Worm (Caenorhabditis elegans) whole organism, L4 larva: ENCODE measurements around the gene F44B9.2.

Experiments used
- D1046.2 ChIP-seq: fragments of 200-800 bp; sonication (Bioruptor generic); IDR thresholded peaks from 2 replicates; pipeline ENCODE4 v1.3.6; 2022; ENCODE audit warnings: missing genetic modification characterization, missing compliant biosample characterization
- F10B5.3 ChIP-seq: sonication (generic microtip); optimal IDR thresholded peaks from 2 replicates; lab custom pipeline; 2016; ENCODE audit warnings: mild to moderate bottlenecking, missing genetic modification characterization, missing compliant biosample characterization
- F37D6.2 ChIP-seq: sonication (generic microtip); optimal IDR thresholded peaks from 2 replicates; lab custom pipeline; 2016; ENCODE audit warnings: mild to moderate bottlenecking, missing genetic modification characterization, missing compliant biosample characterization
- F44E2.7 ChIP-seq: fragments of 200-800 bp; sonication (Bioruptor generic); IDR thresholded peaks from 2 replicates; pipeline ENCODE4 v2.1.2; 2022; ENCODE audit warnings: missing genetic modification characterization, missing compliant biosample characterization
- F49E8.2 ChIP-seq: sonication (generic microtip); optimal IDR thresholded peaks from 2 replicates; lab custom pipeline; 2016; ENCODE audit warnings: missing compliant biosample characterization, mild to moderate bottlenecking, missing genetic modification characterization, borderline replicate concordance
- T20F7.1 ChIP-seq: fragments of 200-800 bp; sonication (Bioruptor generic); optimal IDR thresholded peaks from 2 replicates; lab custom pipeline; 2018; ENCODE audit warnings: mild to moderate bottlenecking, missing genetic modification characterization, missing compliant biosample characterization
- T26A8.4 ChIP-seq: fragments of 200-800 bp; sonication (Bioruptor generic); IDR thresholded peaks from 2 replicates; pipeline ENCODE4 v1.3.6; 2022; ENCODE audit warnings: missing genetic modification characterization, missing compliant biosample characterization
- Y105C5A.15 ChIP-seq: fragments of 200-800 bp; sonication (Bioruptor generic); IDR thresholded peaks from 2 replicates; pipeline ENCODE4 v1.3.6; 2022; ENCODE audit warnings: missing genetic modification characterization, missing compliant biosample characterization
- Y48G9A.11 ChIP-seq: fragments of 200-800 bp; sonication (Bioruptor generic); IDR thresholded peaks from 2 replicates; pipeline ENCODE4 v1.3.6; 2022; ENCODE audit warnings: missing genetic modification reagents, missing genetic modification characterization, missing compliant biosample characterization
- Y5F2A.4 ChIP-seq: fragments of 200-800 bp; sonication (Bioruptor generic); optimal IDR thresholded peaks from 2 replicates; lab custom pipeline; 2018; ENCODE audit warnings: mild to moderate bottlenecking, missing genetic modification characterization, missing compliant biosample characterization
- ZK337.2 ChIP-seq: fragments of 200-800 bp; sonication (Bioruptor generic); IDR thresholded peaks from 2 replicates; pipeline ENCODE4 v1.3.6; 2022; ENCODE audit warnings: missing genetic modification reagents, missing genetic modification characterization, missing compliant biosample characterization
- aha-1 ChIP-seq: fragments of 150-350 bp; peaks from one replicate; lab custom pipeline; 2014; ENCODE audit warnings: missing biosample characterization, missing genetic modification characterization
- ama-1 ChIP-seq: fragments of 150-350 bp; optimal IDR thresholded peaks from 2 replicates; lab custom pipeline; 2014; ENCODE audit warnings: inconsistent platforms, mixed read lengths
- ceh-32 ChIP-seq: sonication (generic microtip); optimal IDR thresholded peaks from 2 replicates; lab custom pipeline; 2016; ENCODE audit warnings: mild to moderate bottlenecking, missing genetic modification characterization, missing compliant biosample characterization; ENCODE audit not compliant: poor library complexity
- ctbp-1 ChIP-seq: fragments of 200-800 bp; sonication (Bioruptor generic); IDR thresholded peaks from 2 replicates; pipeline ENCODE4 v1.3.6; 2022; ENCODE audit warnings: missing genetic modification reagents, missing genetic modification characterization, missing compliant biosample characterization
- daf-12 ChIP-seq: fragments of 150-350 bp; optimal IDR thresholded peaks from 2 replicates; lab custom pipeline; 2014; ENCODE audit warnings: missing biosample characterization, missing genetic modification reagents, missing genetic modification characterization
- daf-16 ChIP-seq, 3 experiments: sonication (generic microtip); optimal IDR thresholded peaks; 2 replicates each; lab custom pipeline; 2016 to 2017; ENCODE audit warnings: missing genetic modification characterization in 3 of 3, missing genetic modification reagents in 3 of 3, mild to moderate bottlenecking in 2 of 3, missing compliant biosample characterization in 2 of 3, missing biosample characterization in 1 of 3, moderate library complexity in 1 of 3
- dmd-6 ChIP-seq: fragments of 200-800 bp; sonication (Bioruptor generic); IDR thresholded peaks from 2 replicates; pipeline ENCODE4 v1.3.6; 2022; ENCODE audit warnings: missing genetic modification reagents, missing genetic modification characterization, missing compliant biosample characterization
- dpl-1 ChIP-seq: fragments of 150-350 bp; optimal IDR thresholded peaks from 2 replicates; lab custom pipeline; 2014; ENCODE audit warnings: missing biosample characterization, missing genetic modification reagents, missing genetic modification characterization
- dve-1 ChIP-seq: sonication (generic microtip); optimal IDR thresholded peaks from 2 replicates; lab custom pipeline; 2017; ENCODE audit warnings: antibody characterized with exemption, mild to moderate bottlenecking, missing genetic modification characterization, missing compliant biosample characterization; ENCODE audit not compliant: insufficient read depth
- egl-43 ChIP-seq: fragments of 200-800 bp; sonication (Bioruptor generic); IDR thresholded peaks from 2 replicates; pipeline ENCODE4 v1.3.6; 2022; ENCODE audit warnings: missing genetic modification reagents, missing genetic modification characterization, missing compliant biosample characterization
- fkh-10 ChIP-seq: fragments of 150-350 bp; optimal IDR thresholded peaks from 2 replicates; lab custom pipeline; 2014; ENCODE audit warnings: missing biosample characterization, missing genetic modification reagents, missing genetic modification characterization
- fos-1 ChIP-seq: fragments of 150-350 bp; optimal IDR thresholded peaks from 2 replicates; lab custom pipeline; 2014; ENCODE audit warnings: missing biosample characterization, missing genetic modification characterization
- hlh-30 ChIP-seq: sonication (generic microtip); optimal IDR thresholded peaks from 2 replicates; lab custom pipeline; 2017; ENCODE audit warnings: antibody characterized with exemption, mild to moderate bottlenecking, missing genetic modification characterization, missing compliant biosample characterization; ENCODE audit not compliant: insufficient read depth
- lin-13 ChIP-seq: fragments of 150-350 bp; optimal IDR thresholded peaks from 2 replicates; lab custom pipeline; 2014; ENCODE audit warnings: missing biosample characterization, missing genetic modification reagents, missing genetic modification characterization
- lin-38 ChIP-seq: fragments of 200-800 bp; sonication (Bioruptor generic); IDR thresholded peaks from 2 replicates; pipeline ENCODE4 v1.3.6; 2022; ENCODE audit warnings: missing genetic modification reagents, missing genetic modification characterization, missing compliant biosample characterization
- lin-39 ChIP-seq: fragments of 150-350 bp; optimal IDR thresholded peaks from 2 replicates; lab custom pipeline; 2014; ENCODE audit warnings: missing biosample characterization, missing genetic modification reagents, missing genetic modification characterization
- lsy-2 ChIP-seq, 2 experiments: fragments of 150-350 bp in 1 of 2; sonication (generic microtip) in 1 of 2; optimal IDR thresholded peaks; 2 replicates each; lab custom pipeline; 2014 to 2017; ENCODE audit warnings: missing biosample characterization in 2 of 2, missing genetic modification characterization in 2 of 2
- madf-9 ChIP-seq: fragments of 200-800 bp; sonication (Bioruptor generic); conservative IDR thresholded peaks from 2 replicates; pipeline ENCODE4 v1.3.6; 2022; ENCODE audit warnings: missing genetic modification reagents, missing genetic modification characterization, missing compliant biosample characterization
- mep-1 ChIP-seq: fragments of 150-350 bp; sonication (generic microtip); optimal IDR thresholded peaks from 3 replicates; lab custom pipeline; 2014; ENCODE audit warnings: missing biosample characterization, missing genetic modification characterization
- mes-2 ChIP-seq: sonication (generic microtip); optimal IDR thresholded peaks from 2 replicates; lab custom pipeline; 2016; ENCODE audit warnings: missing genotype, mild to moderate bottlenecking, missing genetic modification characterization, missing compliant biosample characterization; ENCODE audit not compliant: poor library complexity, severe bottlenecking
- mxl-3 ChIP-seq: fragments of 200-800 bp; sonication (Bioruptor generic); optimal IDR thresholded peaks from 2 replicates; lab custom pipeline; 2018; ENCODE audit warnings: mild to moderate bottlenecking, missing genetic modification characterization, missing compliant biosample characterization
- nhr-28 ChIP-seq: fragments of 150-350 bp; optimal IDR thresholded peaks from 2 replicates; lab custom pipeline; 2014; ENCODE audit warnings: missing biosample characterization, missing genetic modification characterization
- pha-4 ChIP-seq, 2 experiments: fragments of 150-350 bp in 1 of 2; fragments of 200-800 bp in 1 of 2; sonication (Bioruptor generic) in 1 of 2; IDR thresholded peaks in 1 of 2; optimal IDR thresholded peaks in 1 of 2; 2 replicates each; pipeline versions ENCODE4 v1.3.6 to Lab custom; 2014 to 2022; ENCODE audit warnings: missing genetic modification characterization in 2 of 2, missing genetic modification reagents in 2 of 2, missing biosample characterization in 1 of 2, missing compliant biosample characterization in 1 of 2
- pqm-1 ChIP-seq: sonication (generic microtip); optimal IDR thresholded peaks from 2 replicates; lab custom pipeline; 2017; ENCODE audit warnings: missing biosample characterization, missing genetic modification characterization
- spr-3 ChIP-seq: fragments of 200-800 bp; sonication (Bioruptor generic); optimal IDR thresholded peaks from 2 replicates; lab custom pipeline; 2018; ENCODE audit warnings: mild to moderate bottlenecking, missing genetic modification characterization, missing compliant biosample characterization
- unc-130 ChIP-seq: sonication (generic microtip); optimal IDR thresholded peaks from 2 replicates; lab custom pipeline; 2016; ENCODE audit warnings: missing genetic modification reagents, missing genetic modification characterization, missing compliant biosample characterization
- unc-39 ChIP-seq: sonication (generic microtip); optimal IDR thresholded peaks from 2 replicates; lab custom pipeline; 2017; ENCODE audit warnings: missing biosample characterization, missing genetic modification characterization
- vab-7 ChIP-seq: fragments of 200-800 bp; sonication (Bioruptor generic); IDR thresholded peaks from 2 replicates; pipeline ENCODE4 v1.3.6; 2022; ENCODE audit warnings: missing genetic modification reagents, missing genetic modification characterization, missing compliant biosample characterization
- zag-1 ChIP-seq: fragments of 150-350 bp; optimal IDR thresholded peaks from 2 replicates; lab custom pipeline; 2014; ENCODE audit warnings: missing biosample characterization, missing genetic modification characterization
- zip-11 ChIP-seq: fragments of 200-800 bp; sonication (Bioruptor generic); IDR thresholded peaks from 2 replicates; pipeline ENCODE4 v1.3.6; 2022; ENCODE audit warnings: missing genetic modification characterization, missing compliant biosample characterization
- ztf-7 ChIP-seq: fragments of 150-350 bp; optimal IDR thresholded peaks from 2 replicates; lab custom pipeline; 2014; ENCODE audit warnings: missing biosample characterization, missing genetic modification characterization

F44B9.2 gene

ce11 chrIII:8013582-8013981 is 8.7 kb upstream of the F44B9.2 start:
- TF ChIP-seq lin-39 (tag; lab: Kevin White, UChicago): no peak

ce11 chrIII:8016438-8016837 is 5.8 kb upstream of the F44B9.2 start, which contains the start of gene F44B9.5:
F44B9.5 (minus strand) TSS chrIII:8016538.
- peak; percentile 42 for TF ChIP-seq aha-1 (tag; lab: Kevin White, UChicago)
- TF ChIP-seq lin-39 (tag; lab: Kevin White, UChicago): no peak
- TF ChIP-seq, all 104 proteins: peak for 1

- TF ChIP-seq dve-1 (tag; lab: Kevin White, UChicago): no peak
- TF ChIP-seq daf-16 (GFP tag; optimal IDR thresholded peaks at IDR 0.05; lab: Kevin White, UChicago): no peak
- TF ChIP-seq daf-16 (tag; optimal IDR thresholded peaks at IDR 0.05; lab: Kevin White, UChicago): peak; percentile 96
These were observed 5.2 kb upstream of the F44B9.2 start for ce11 chrIII:8017053-8017452.

ce11 chrIII:8020823-8021332 is 1.4 kb upstream of the F44B9.2 start, which contains the start of gene lin-36:
lin-36 (minus strand) TSS chrIII:8020873.
- TF ChIP-seq zip-11 (GFP tag; lab: Robert Waterston, UW) (no peak), spr-3 (GFP tag; lab: Kevin White, UChicago) (no peak), fkh-10 (GFP tag; lab: Kevin White, UChicago) (no peak), ctbp-1 (GFP tag; lab: Robert Waterston, UW) (no peak), D1046.2 (GFP tag; lab: Robert Waterston, UW) (no peak), lin-39 (tag; lab: Kevin White, UChicago) (no peak), mxl-3 (GFP tag; lab: Kevin White, UChicago) (peak; percentile 62), unc-39 (tag; lab: Kevin White, UChicago) (no peak), T20F7.1 (GFP tag; lab: Kevin White, UChicago) (no peak), Y48G9A.11 (no peak), mep-1 (tag; lab: Kevin White, UChicago) (peak; percentile 79), ceh-32 (tag; lab: Kevin White, UChicago) (no peak), nhr-28 (tag; lab: Kevin White, UChicago) (peak; percentile 68), fos-1 (tag; lab: Kevin White, UChicago) (no peak), Y105C5A.15 (no peak), F49E8.2 (tag; lab: Kevin White, UChicago) (no peak), F10B5.3 (tag; lab: Kevin White, UChicago) (no peak), mes-2 (tag; lab: Kevin White, UChicago) (peak; percentile 91), ztf-7 (no peak), daf-12 (tag; lab: Kevin White, UChicago) (no peak), lin-13 (GFP tag; lab: Kevin White, UChicago) (peak; percentile 84), ama-1 (no peak), pqm-1 (no peak), zag-1 (tag; lab: Kevin White, UChicago) (no peak), vab-7 (GFP tag; lab: Robert Waterston, UW) (0 out of 2 replicates have a peak, but pooled peaks have one; percentile 25), Y5F2A.4 (GFP tag; lab: Kevin White, UChicago) (no peak), dpl-1 (GFP tag; lab: Kevin White, UChicago) (peak; percentile 89), dve-1 (tag; lab: Kevin White, UChicago) (peak; percentile 78), daf-16 (GFP tag; optimal IDR thresholded peaks at IDR 0.05; lab: Kevin White, UChicago) (no peak), daf-16 (tag; optimal IDR thresholded peaks at IDR 0.05; lab: Kevin White, UChicago) (peak; percentile 51), hlh-30 (tag; lab: Kevin White, UChicago) (peak; percentile 78), T26A8.4 (GFP tag; lab: Robert Waterston, UW) (peak; percentile 56), egl-43 (GFP tag; lab: Robert Waterston, UW) (no peak), madf-9 (0 out of 2 replicates have a peak, but pooled peaks have one; percentile 21), lsy-2 (tag; optimal IDR thresholded peaks at IDR 0.05; lab: Kevin White, UChicago) (peak in 1 of 2 experiments; percentile 90), lin-38 (GFP tag; lab: Robert Waterston, UW) (peak; percentile 71), F44E2.7 (GFP tag; lab: Robert Waterston, UW) (no peak), F37D6.2 (peak; percentile 24), ZK337.2 (GFP tag; lab: Robert Waterston, UW) (no peak), pha-4 (GFP tag; IDR thresholded peaks at IDR 0.05; lab: Robert Waterston, UW) (no peak), pha-4 (tag; optimal IDR thresholded peaks at IDR 0.05; lab: Kevin White, UChicago) (peak; percentile 74), unc-130 (GFP tag; lab: Kevin White, UChicago) (peak; percentile 17), dmd-6 (GFP tag; lab: Robert Waterston, UW) (no peak)
